Fruit fly (Drosophila melanogaster) whole organism, pupa: ENCODE data around the gene Trf4-1.

Source experiments
- CG10348 ChIP-seq: fragments of 200-800 bp; sonication (Bioruptor generic); IDR thresholded peaks from 2 replicates; pipeline ENCODE4 v1.3.6; 2022; ENCODE audit warnings: missing biosample characterization, missing genetic modification characterization
- CG13204 ChIP-seq: fragments of 200-800 bp; sonication (Bioruptor generic); optimal IDR thresholded peaks from 2 replicates; lab custom pipeline; 2018; ENCODE audit warnings: missing biosample characterization, mild to moderate bottlenecking, missing genetic modification characterization, moderate library complexity
- CG17806 ChIP-seq: fragments of 200-800 bp; sonication (Bioruptor generic); optimal IDR thresholded peaks from 2 replicates; lab custom pipeline; 2018; ENCODE audit warnings: missing biosample characterization, mild to moderate bottlenecking, missing genetic modification characterization, moderate library complexity
- CG4496 ChIP-seq: fragments of 200-800 bp; sonication (Bioruptor generic); IDR thresholded peaks from 3 replicates; pipeline ENCODE4 v1.3.6; 2022; ENCODE audit warnings: missing biosample characterization, missing genetic modification characterization
- CG8301 ChIP-seq: fragments of 200-800 bp; sonication (Bioruptor generic); optimal IDR thresholded peaks from 2 replicates; lab custom pipeline; 2018; ENCODE audit warnings: missing biosample characterization, mild to moderate bottlenecking, missing genetic modification characterization
- EcR ChIP-seq: fragments of 200-800 bp; sonication (Bioruptor generic); optimal IDR thresholded peaks from 3 replicates; lab custom pipeline; 2019; ENCODE audit warnings: missing biosample characterization, missing genetic modification characterization, mild to moderate bottlenecking, moderate library complexity, missing genetic modification reagents
- Ets98B ChIP-seq: fragments of 200-800 bp; sonication (Bioruptor generic); IDR thresholded peaks from 2 replicates; pipeline ENCODE4 v1.3.6; 2022; ENCODE audit warnings: missing biosample characterization, missing genetic modification characterization
- Snoo ChIP-seq: fragments of 200-800 bp; sonication (Bioruptor generic); optimal IDR thresholded peaks from 3 replicates; lab custom pipeline; 2017; ENCODE audit warnings: missing biosample characterization, mild to moderate bottlenecking, missing genetic modification characterization, inconsistent platforms

DNA sequence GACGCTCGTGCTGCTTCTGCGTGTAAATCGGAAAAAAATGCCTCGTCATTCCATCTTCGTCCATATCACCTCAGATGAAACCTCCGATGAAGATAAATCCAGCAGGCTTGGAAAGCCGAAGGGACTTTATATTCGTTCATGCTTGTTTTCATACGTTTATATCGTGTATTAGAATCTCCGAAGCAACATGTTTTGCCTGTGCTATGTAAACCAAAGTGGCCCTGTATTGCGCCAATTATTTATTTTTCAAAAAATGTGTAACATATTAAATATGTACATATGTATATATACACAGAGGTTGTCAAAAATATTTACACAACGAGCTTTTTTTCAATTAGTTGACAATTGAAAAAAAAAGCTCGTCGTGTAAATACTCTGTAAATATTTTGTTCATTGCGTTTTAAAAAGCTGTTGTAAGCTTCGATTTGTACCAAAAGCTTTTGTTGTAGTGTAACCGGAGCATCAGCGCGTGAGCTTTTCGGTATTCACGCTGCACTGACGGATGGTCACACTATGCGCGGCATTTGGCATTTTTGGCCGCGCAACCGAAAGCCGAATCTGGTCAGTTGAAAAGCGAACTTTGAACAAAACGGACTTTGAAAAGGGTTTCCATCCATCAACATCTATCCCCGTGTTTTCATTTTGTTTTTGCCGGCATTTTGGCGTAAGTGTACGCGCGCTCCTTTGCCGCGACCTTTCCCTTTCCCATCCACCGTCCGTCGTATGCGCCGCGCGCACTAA lies 13.8 kb downstream of the Trf4-1 start, which contains the start of gene CG12065:
- TF ChIP-seq Ets98B (GFP tag; lab: Robert Waterston, UW) = no peak
- no peak for TF ChIP-seq CG13204 (GFP tag; lab: Kevin White, UChicago)
- TF ChIP-seq CG4496 (GFP tag; lab: Robert Waterston, UW) = no peak
- no peak for TF ChIP-seq CG8301
- no peak for TF ChIP-seq CG10348
- no peak for TF ChIP-seq Snoo (tag; lab: Kevin White, UChicago)
- TF ChIP-seq CG17806 (tag; lab: Kevin White, UChicago) = no peak
- no peak for TF ChIP-seq EcR (GFP tag; lab: Kevin White, UChicago)
